Worm (Caenorhabditis elegans): Measurements from ENCODE around the gene zipt-9.

ce11 chrV:13715223-13715686 lies at the start of gene zipt-9:
- no peak for TF ChIP-seq ama-1 (optimal IDR thresholded peaks at IDR 0.05)
- TF ChIP-seq hmg-4 (GFP tag; optimal IDR thresholded peaks at IDR 0.05), result peak; percentile 11
- TF ChIP-seq scrt-1 (GFP tag; IDR thresholded peaks at IDR 0.05), result no peak
- no peak for TF ChIP-seq hmbx-1 (tag; optimal IDR thresholded peaks at IDR 0.05)
- no peak for TF ChIP-seq sea-1 (GFP tag; conservative IDR thresholded peaks at IDR 0.05)
- TF ChIP-seq aly-1 (tag; optimal IDR thresholded peaks at IDR 0.05), result no peak
- peak; percentile 28 for TF ChIP-seq tra-4 (tag; optimal IDR thresholded peaks at IDR 0.05)
- peak; percentile 34 for TF ChIP-seq B0310.2 (tag; optimal IDR thresholded peaks at IDR 0.05)
- no peak for TF ChIP-seq flt-1 (GFP tag; IDR thresholded peaks at IDR 0.05)
- TF ChIP-seq tbx-37 (GFP tag; conservative IDR thresholded peaks at IDR 0.05), result peak; percentile 70
- no peak for TF ChIP-seq ceh-36 (tag; optimal IDR thresholded peaks at IDR 0.05)
- peak; percentile 72 for TF ChIP-seq F13C5.2 (tag; optimal IDR thresholded peaks at IDR 0.05)
- no peak for TF ChIP-seq ceh-13 (GFP tag; optimal IDR thresholded peaks at IDR 0.05)
- TF ChIP-seq ets-7 (tag; optimal IDR thresholded peaks at IDR 0.05), result peak; percentile 57
